Fruit fly (Drosophila melanogaster) whole organism, adult: Measurements from ENCODE around the gene CG13369.

Experiments used
- CG7101 ChIP-seq: fragments of 200-800 bp; sonication (Bioruptor generic); optimal IDR thresholded peaks from 2 replicates; lab custom pipeline; 2018; ENCODE audit warnings: missing biosample characterization, mild to moderate bottlenecking, missing genetic modification characterization, moderate library complexity
- Crg-1 ChIP-seq: fragments of 200-800 bp; sonication (Bioruptor generic); optimal IDR thresholded peaks from 2 replicates; lab custom pipeline; 2016; ENCODE audit warnings: missing biosample characterization, missing genetic modification characterization
- Mnt ChIP-seq: fragments of 200-800 bp; sonication (Bioruptor generic); optimal IDR thresholded peaks from 2 replicates; lab custom pipeline; 2016; ENCODE audit warnings: missing biosample characterization, mild to moderate bottlenecking, missing genetic modification characterization
- cic ChIP-seq: fragments of 200-800 bp; sonication (Bioruptor generic); optimal IDR thresholded peaks from 2 replicates; lab custom pipeline; 2017; ENCODE audit warnings: missing biosample characterization, mild to moderate bottlenecking, missing genetic modification characterization, moderate library complexity
- cnc ChIP-seq, 2 experiments: fragments of >200 bp; optimal IDR thresholded peaks; 2 replicates each; lab custom pipeline; 2017
- kay ChIP-seq: fragments of 200-800 bp; sonication (Bioruptor generic); peaks from one replicate; lab custom pipeline; 2016; ENCODE audit warnings: missing biosample characterization, missing genetic modification characterization, borderline replicate concordance
- ovo ChIP-seq: fragments of 200-800 bp; sonication (Bioruptor generic); optimal IDR thresholded peaks from 2 replicates; lab custom pipeline; 2016; ENCODE audit warnings: missing biosample characterization, missing genetic modification characterization
- toe ChIP-seq: fragments of 200-800 bp; sonication (Bioruptor generic); optimal IDR thresholded peaks from 2 replicates; lab custom pipeline; 2016; ENCODE audit warnings: missing biosample characterization, missing genetic modification characterization

DNA sequence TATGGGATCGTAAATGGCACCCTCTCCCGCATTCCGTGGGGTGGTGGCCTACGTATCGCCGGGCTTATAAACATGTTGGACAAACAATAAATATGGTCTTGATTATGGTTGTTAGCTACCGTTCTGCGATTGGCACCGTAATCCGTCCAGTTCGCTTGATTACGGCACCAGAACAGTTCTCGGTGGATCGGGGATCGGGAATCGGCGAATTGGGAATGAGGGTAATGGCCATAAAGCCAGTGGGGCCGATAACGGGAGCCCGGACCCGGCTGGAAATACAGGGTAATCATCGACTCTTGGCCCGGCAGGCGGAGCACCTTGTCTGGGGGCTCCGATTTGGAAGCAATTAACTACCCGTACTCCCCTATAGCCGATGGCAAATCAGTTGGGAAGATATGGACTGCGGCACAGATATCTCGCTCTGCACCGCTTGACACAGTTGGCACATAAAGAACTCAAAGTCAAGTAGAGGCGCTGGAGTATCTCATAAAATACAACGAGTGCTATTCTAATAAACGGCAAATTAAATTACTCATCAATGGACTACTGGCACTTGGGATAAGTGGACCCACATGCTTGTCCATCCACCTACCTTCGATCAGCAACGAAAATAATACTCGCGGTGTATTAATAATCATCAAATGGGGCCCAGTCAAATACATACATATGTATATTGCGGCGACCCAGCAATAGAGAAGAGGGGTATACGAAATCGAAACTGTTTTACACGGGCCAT lies 24.8 kb upstream of the CG13369 start:
- no peak for TF ChIP-seq cic (GFP tag; lab: Kevin White, UChicago)
- TF ChIP-seq toe (GFP tag; lab: Kevin White, UChicago), result no peak
- TF ChIP-seq kay (GFP tag; lab: Kevin White, UChicago), result no peak
- TF ChIP-seq CG7101 (tag; lab: Kevin White, UChicago), result no peak
- TF ChIP-seq Crg-1 (GFP tag; lab: Kevin White, UChicago), result no peak
- no peak for TF ChIP-seq cnc (optimal IDR thresholded peaks at IDR 0.05; lab: Kevin White, UChicago)
- TF ChIP-seq ovo (GFP tag; lab: Kevin White, UChicago), result no peak
- TF ChIP-seq Mnt, result no peak
